Fruit fly (Drosophila melanogaster): ENCODE results near the gene CG11458.

CG11458 gene

DNA sequence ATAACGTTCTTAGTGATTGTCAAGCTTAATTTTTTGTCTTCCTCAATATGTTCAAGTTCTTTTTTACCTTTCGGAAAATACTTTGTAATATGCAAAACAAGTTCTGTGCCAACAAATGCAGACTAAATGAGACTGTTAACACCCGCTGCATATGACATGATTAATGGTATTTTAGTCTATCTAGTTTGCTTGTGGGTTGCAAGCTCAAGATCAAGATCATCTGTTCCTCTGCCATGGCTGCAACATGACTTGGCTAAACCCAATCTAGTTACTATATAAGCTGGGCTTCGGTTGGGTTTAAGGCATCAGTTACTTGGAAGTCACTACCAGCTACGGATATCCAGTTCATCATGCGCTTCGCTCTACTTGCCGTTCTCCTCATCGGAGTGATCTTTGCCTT lies at the start of gene CG11458:
CG11458 (plus strand) TSS at position 301 of the 400 bp plus-strand sequence.
- no peak for TF ChIP-seq CTCF (optimal IDR thresholded peaks at IDR 0.05)
- no peak for TF ChIP-seq CG8478 (optimal IDR thresholded peaks at IDR 0.05)

- TF ChIP-seq CG8478 (optimal IDR thresholded peaks at IDR 0.05) (no peak), CTCF (optimal IDR thresholded peaks at IDR 0.05) (no peak)
These were observed 48.0 kb upstream of the CG11458 start for dm6 chr3L:20857609-20858008.

- TF ChIP-seq CTCF (optimal IDR thresholded peaks at IDR 0.05) (no peak), CG8478 (optimal IDR thresholded peaks at IDR 0.05) (no peak)
These were observed 36.6 kb upstream of the CG11458 start for dm6 chr3L:20868995-20869394.

DNA sequence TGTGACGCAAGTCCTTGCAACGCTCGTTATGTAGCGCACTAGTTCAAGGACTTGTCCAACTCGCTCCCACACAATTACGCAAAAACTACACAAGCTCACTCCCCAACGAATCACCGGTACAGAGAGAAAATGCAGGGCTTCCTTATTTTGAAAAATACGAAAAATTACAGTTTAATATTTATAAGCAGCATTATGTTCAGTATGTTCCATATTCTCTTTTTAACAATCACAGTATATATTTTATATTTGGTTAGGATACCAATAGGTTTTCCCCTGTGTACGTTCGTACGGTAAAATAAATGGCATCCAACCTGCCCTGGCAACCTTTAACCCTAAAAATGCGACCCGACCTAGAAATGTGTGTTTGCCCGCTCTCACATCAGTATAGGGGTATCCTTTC lies 21.6 kb upstream of the CG11458 start:
- TF ChIP-seq CG8478 (optimal IDR thresholded peaks at IDR 0.05) (no peak), CTCF (optimal IDR thresholded peaks at IDR 0.05) (no peak)

DNA sequence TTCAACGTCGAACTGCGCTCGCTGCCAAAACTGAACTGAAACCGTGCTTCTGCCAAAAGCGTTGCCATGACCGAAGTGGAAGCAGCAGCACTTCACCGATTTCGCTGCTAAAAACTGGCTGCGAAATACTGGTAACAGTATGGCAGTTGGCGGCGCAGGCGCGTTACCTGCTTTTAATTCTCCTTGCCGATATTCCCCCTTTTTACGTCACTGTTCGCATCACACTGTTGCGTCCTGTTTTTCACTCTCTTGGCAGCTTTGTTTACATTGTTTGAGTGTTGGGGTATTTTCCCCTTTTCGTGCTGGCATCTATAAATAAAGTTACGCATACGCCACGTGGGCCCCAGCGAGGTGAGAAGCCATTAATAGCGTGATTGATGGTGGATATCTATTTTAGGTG lies 20.4 kb upstream of the CG11458 start, which contains the start of gene CG32432:
CG32432 (minus strand) TSS at position 17 of the 400 bp plus-strand sequence.
- TF ChIP-seq CG8478 (optimal IDR thresholded peaks at IDR 0.05), result no peak
- no peak for TF ChIP-seq CTCF (optimal IDR thresholded peaks at IDR 0.05)

dm6 chr3L:20897317-20897716 lies 8.3 kb upstream of the CG11458 start, which contains the start of the genes Sfp77F and CG43931:
Gene Sfp77F, minus strand, starts transcription at chr3L:20897417.
Gene CG43931, plus strand, starts transcription at chr3L:20897557.
- TF ChIP-seq CG8478 (optimal IDR thresholded peaks at IDR 0.05) (no peak), CTCF (optimal IDR thresholded peaks at IDR 0.05) (no peak)

dm6 chr3L:20900996-20901395 lies 4.6 kb upstream of the CG11458 start:
- TF ChIP-seq CTCF (optimal IDR thresholded peaks at IDR 0.05) (no peak), CG8478 (optimal IDR thresholded peaks at IDR 0.05) (no peak)

DNA sequence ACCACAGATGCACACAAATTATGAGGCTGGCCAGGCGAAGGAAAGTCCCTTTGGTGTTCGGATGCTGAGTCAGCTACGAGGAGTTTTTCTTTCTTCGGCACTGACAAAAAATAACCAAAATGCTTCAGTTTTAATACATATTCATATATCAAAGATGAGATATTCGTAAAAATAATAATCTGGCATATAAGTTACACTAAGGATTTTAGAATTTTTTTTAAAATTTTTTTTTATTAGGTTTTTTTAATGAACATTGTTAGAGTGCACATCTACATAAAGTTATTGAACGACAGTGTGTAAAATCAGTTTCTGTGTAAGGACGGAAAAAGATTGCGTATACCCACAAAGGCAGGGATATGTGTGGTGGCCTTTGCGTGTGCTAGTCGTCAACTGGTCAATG lies 1.4 kb downstream of the CG11458 start:
- TF ChIP-seq CTCF (optimal IDR thresholded peaks at IDR 0.05) (no peak), CG8478 (optimal IDR thresholded peaks at IDR 0.05) (no peak)

DNA sequence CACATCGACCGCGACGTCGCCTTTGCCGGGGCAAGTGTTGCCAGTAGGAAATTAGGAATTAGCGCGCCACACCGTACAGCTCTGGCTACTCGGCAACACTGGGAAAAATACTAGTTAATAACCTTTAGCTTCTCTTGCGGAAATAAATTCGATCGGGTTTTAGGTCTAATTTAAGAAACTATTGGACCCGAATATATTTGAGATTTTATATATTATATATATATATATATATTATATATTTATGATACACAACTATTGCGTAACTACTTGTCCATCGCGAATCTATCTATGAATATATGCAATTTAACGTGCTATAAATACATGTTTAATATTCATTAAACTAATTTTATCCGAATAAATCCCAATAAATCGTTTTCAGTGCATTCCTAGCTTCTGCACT lies 8.8 kb downstream of the CG11458 start:
- TF ChIP-seq CG8478 (optimal IDR thresholded peaks at IDR 0.05) (no peak), CTCF (optimal IDR thresholded peaks at IDR 0.05) (no peak)

- TF ChIP-seq CG8478 (optimal IDR thresholded peaks at IDR 0.05) (no peak), CTCF (optimal IDR thresholded peaks at IDR 0.05) (no peak)
These were observed 9.5 kb downstream of the CG11458 start for dm6 chr3L:20915111-20915510.

DNA sequence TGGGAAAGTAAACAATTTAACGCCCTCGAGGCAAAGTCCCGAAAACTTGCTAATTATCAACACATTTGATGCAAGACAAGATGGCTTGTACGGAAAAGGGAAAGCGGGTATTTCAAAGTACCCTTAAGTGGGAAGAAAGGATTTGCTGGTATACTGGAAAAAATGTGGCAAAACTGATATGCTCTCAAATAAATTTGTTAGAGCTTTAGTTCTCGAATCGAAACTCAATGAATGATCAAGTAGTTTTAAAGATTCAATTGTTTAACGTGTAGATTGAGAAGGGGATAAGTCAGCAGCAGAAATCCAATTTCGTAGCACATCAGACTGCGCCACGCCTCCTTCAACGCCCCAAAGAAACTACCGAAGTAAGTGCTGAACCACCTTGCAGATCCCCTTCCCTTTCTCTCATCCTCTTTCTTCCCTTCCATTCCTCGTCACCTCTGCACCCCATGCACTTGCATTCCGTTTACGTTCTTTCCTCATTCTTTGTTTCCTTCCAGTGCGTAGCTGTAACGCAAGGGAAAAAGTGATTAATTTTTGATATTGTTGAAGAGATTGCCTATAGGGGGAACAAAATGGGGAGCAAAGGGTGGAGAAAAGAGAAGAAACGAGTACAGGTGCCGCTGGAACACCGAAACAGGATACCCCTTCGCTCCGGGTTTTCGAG lies 11.6 kb downstream of the CG11458 start:
- TF ChIP-seq CG8478 (optimal IDR thresholded peaks at IDR 0.05), result no peak

DNA sequence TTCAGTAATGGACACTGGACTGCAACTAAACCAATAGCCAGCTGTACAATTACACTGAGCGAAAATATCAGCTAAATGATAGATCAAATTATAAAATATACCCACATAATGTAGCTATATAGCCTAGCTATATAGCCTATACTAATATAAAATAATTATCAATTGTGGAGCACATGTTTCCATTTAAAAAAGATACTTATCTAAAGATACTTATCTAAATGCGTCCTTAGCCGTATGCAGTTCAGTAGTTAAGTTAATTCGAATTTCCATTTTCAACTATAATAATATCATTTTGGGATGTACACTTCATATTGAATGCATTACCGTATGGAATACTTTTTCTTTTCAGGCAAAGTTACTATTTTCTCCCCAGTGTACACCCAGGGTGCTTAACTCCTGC lies 13.3 kb downstream of the CG11458 start:
- TF ChIP-seq CG8478 (optimal IDR thresholded peaks at IDR 0.05), result no peak
- no peak for TF ChIP-seq CTCF (optimal IDR thresholded peaks at IDR 0.05)

DNA sequence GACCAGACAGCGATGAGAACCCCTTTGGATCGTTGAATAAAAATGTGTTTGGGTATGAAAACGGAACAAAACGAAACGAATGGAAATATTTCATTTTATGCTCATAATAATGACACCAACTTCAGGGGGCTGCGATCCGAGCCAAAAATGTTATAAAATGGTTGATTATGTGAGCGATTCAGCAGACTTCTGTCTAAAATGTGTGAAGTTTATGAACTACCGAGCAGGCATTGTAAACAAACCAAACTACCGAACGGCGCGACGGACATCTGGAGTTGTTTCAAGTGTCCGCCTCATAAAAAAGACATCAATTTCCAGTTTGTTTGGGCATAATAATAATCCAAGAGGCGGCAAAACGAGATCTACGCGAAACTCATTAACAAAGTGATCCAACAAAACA lies 14.9 kb downstream of the CG11458 start:
- TF ChIP-seq CTCF (optimal IDR thresholded peaks at IDR 0.05), result no peak
- no peak for TF ChIP-seq CG8478 (optimal IDR thresholded peaks at IDR 0.05)

DNA sequence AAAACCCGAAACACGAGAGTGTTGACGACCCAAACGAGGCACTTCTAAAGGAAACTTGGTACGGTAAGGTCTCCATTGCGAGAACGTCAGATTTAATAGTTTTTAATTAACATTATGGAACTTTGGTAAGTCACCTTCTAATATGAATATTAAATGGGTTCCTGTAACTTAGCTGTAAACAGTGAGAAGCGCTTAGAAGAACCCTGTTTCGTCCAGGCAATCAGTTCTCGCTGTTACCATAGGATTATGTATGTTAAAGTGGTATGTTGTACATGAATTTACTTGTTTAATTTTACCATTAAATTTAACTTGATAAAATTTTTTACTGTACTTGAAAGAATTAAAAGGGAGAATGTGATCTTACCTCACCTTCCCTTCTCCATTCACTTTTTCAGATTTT lies 16.3 kb downstream of the CG11458 start:
- TF ChIP-seq CG8478 (optimal IDR thresholded peaks at IDR 0.05), result no peak
- TF ChIP-seq CTCF (optimal IDR thresholded peaks at IDR 0.05), result no peak

DNA sequence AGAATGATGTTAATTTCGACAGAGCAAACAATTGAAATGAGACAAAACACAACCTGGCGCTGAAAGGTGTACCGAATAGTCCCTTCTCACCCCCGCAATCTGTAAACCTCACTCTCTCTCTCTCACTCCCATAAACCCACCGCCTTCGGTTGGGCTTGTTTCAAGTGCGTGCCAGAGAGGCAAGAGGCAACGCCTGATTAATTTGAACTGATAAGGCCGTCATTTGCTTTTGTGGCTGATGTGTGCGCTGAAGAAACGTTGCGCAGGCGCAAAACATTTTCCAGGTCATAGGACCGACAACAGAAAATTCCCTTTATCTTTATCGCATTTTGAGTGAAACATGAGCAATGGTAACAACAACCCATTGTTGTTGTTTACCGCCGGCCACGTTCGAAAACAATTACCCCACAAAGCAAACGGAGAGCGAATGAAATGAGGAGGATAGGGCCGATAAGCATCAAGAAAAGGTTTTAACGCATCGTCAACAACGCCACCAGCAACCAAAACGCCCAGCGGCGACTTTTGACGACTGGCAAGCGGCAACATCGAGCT lies 16.8 kb downstream of the CG11458 start:
- no peak for TF ChIP-seq CTCF (optimal IDR thresholded peaks at IDR 0.05)
- no peak for TF ChIP-seq CG8478 (optimal IDR thresholded peaks at IDR 0.05)

DNA sequence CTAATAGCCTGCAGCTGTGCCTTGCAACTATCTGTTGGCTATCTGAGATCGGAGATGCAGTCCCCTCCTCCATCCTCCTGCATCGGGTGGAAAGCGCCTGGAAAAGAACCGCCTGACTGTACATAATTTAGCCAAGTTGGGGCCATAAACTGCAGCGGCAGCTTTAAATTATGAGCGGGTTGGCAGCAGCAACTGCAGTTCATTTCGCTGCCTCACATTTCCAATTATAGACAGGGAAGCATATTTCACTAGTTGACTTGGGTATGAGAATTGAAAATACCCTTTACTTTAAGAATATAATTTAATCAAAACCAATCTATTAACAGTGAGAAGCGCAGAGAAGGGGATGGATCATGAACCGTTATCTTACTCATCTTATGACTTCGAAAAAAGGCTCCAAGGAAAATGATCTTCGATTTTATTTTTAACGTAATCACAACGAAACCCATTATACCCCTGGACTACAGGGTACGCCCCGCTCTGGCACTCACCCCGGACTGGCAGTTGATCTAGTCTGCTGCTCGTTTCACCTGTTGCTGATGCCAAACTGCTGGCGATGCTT lies 17.5 kb downstream of the CG11458 start:
- TF ChIP-seq CTCF (optimal IDR thresholded peaks at IDR 0.05), result no peak
- no peak for TF ChIP-seq CG8478 (optimal IDR thresholded peaks at IDR 0.05)
